Worm (Caenorhabditis elegans) whole organism, late embryonic: Measurements from ENCODE around the gene scl-21.

Experiments
- C08G9.2 ChIP-seq: sonication (generic microtip); optimal IDR thresholded peaks from 2 replicates; lab custom pipeline; 2016; ENCODE audit warnings: mild to moderate bottlenecking, missing genetic modification characterization, moderate library complexity, missing compliant biosample characterization
- F13H6.1 ChIP-seq: sonication (generic microtip); optimal IDR thresholded peaks from 2 replicates; lab custom pipeline; 2016; ENCODE audit warnings: missing genetic modification characterization, missing compliant biosample characterization
- T23F11.4 ChIP-seq: fragments of 200-800 bp; sonication (Bioruptor generic); optimal IDR thresholded peaks from 2 replicates; lab custom pipeline; 2018; ENCODE audit warnings: mild to moderate bottlenecking, missing genetic modification characterization, missing compliant biosample characterization
- ahr-1 ChIP-seq: sonication (generic microtip); optimal IDR thresholded peaks from 2 replicates; lab custom pipeline; 2016; ENCODE audit warnings: missing genetic modification characterization, missing compliant biosample characterization
- ama-1 ChIP-seq: fragments of 150-350 bp; optimal IDR thresholded peaks from 2 replicates; lab custom pipeline; 2014
- ceh-19 ChIP-seq: fragments of 200-800 bp; sonication (Bioruptor generic); optimal IDR thresholded peaks from 2 replicates; lab custom pipeline; 2018; ENCODE audit warnings: mild to moderate bottlenecking, missing genetic modification characterization, missing compliant biosample characterization
- ceh-2 ChIP-seq: sonication (generic microtip); optimal IDR thresholded peaks from 2 replicates; lab custom pipeline; 2016; ENCODE audit warnings: missing genotype, missing genetic modification characterization, missing compliant biosample characterization
- ceh-30 ChIP-seq: fragments of 150-350 bp; optimal IDR thresholded peaks from 2 replicates; lab custom pipeline; 2014; ENCODE audit warnings: missing biosample characterization, missing genetic modification characterization
- ceh-31 ChIP-seq: sonication (generic microtip); optimal IDR thresholded peaks from 2 replicates; lab custom pipeline; 2016; ENCODE audit warnings: missing genetic modification characterization, missing compliant biosample characterization
- ceh-45 ChIP-seq: fragments of 200-800 bp; sonication (Bioruptor generic); IDR thresholded peaks from 2 replicates; pipeline ENCODE4 v1.3.6; 2022; ENCODE audit warnings: missing genetic modification reagents, missing genetic modification characterization, missing compliant biosample characterization
- ceh-48 ChIP-seq: sonication (generic microtip); optimal IDR thresholded peaks from 2 replicates; lab custom pipeline; 2016; ENCODE audit warnings: missing genetic modification characterization, inconsistent platforms, missing compliant biosample characterization
- ceh-6 ChIP-seq: fragments of 200-800 bp; sonication (Bioruptor generic); optimal IDR thresholded peaks from 2 replicates; lab custom pipeline; 2018; ENCODE audit warnings: mild to moderate bottlenecking, missing genetic modification characterization, missing compliant biosample characterization
- dmd-4 ChIP-seq: sonication (generic microtip); optimal IDR thresholded peaks from 2 replicates; lab custom pipeline; 2016; ENCODE audit warnings: borderline replicate concordance, missing genetic modification characterization, missing compliant biosample characterization
- dve-1 ChIP-seq: sonication (generic microtip); optimal IDR thresholded peaks from 2 replicates; lab custom pipeline; 2017; ENCODE audit warnings: antibody characterized with exemption, mild to moderate bottlenecking, missing genetic modification characterization, missing compliant biosample characterization
- elt-2 ChIP-seq: sonication (generic microtip); optimal IDR thresholded peaks from 2 replicates; lab custom pipeline; 2016; ENCODE audit warnings: missing genetic modification reagents, missing genetic modification characterization, missing compliant biosample characterization
- elt-4 ChIP-seq: sonication (generic microtip); optimal IDR thresholded peaks from 2 replicates; lab custom pipeline; 2016; ENCODE audit warnings: missing genetic modification characterization, missing compliant biosample characterization
- eyg-1 ChIP-seq: sonication (generic microtip); optimal IDR thresholded peaks from 2 replicates; lab custom pipeline; 2016; ENCODE audit warnings: missing genotype, missing genetic modification characterization, missing compliant biosample characterization
- fax-1 ChIP-seq: sonication (generic microtip); optimal IDR thresholded peaks from 2 replicates; lab custom pipeline; 2016; ENCODE audit warnings: missing genotype, missing genetic modification characterization, missing compliant biosample characterization
- hlh-15 ChIP-seq: sonication (generic microtip); optimal IDR thresholded peaks from 2 replicates; lab custom pipeline; 2016; ENCODE audit warnings: missing genetic modification characterization, missing compliant biosample characterization
- hlh-6 ChIP-seq: sonication (generic microtip); optimal IDR thresholded peaks from 2 replicates; lab custom pipeline; 2016; ENCODE audit warnings: missing genotype, missing genetic modification characterization, missing compliant biosample characterization
- lim-6 ChIP-seq: sonication (generic microtip); optimal IDR thresholded peaks from 2 replicates; lab custom pipeline; 2016; ENCODE audit warnings: missing genetic modification characterization, missing compliant biosample characterization
- lin-11 ChIP-seq: fragments of 200-800 bp; sonication (Bioruptor generic); optimal IDR thresholded peaks from 2 replicates; lab custom pipeline; 2018; ENCODE audit warnings: mild to moderate bottlenecking, missing genetic modification characterization, missing compliant biosample characterization
- madf-2 ChIP-seq: sonication (generic microtip); optimal IDR thresholded peaks from 2 replicates; lab custom pipeline; 2017; ENCODE audit warnings: missing genetic modification characterization, missing compliant biosample characterization
- nfya-1 ChIP-seq: sonication (generic microtip); optimal IDR thresholded peaks from 2 replicates; lab custom pipeline; 2017; ENCODE audit warnings: missing genetic modification characterization, mild to moderate bottlenecking, missing compliant biosample characterization, antibody characterized with exemption, moderate library complexity
- nhr-232 ChIP-seq: sonication (generic microtip); optimal IDR thresholded peaks from 2 replicates; lab custom pipeline; 2016; ENCODE audit warnings: missing genetic modification characterization, missing compliant biosample characterization
- odd-2 ChIP-seq: sonication (generic microtip); optimal IDR thresholded peaks from 2 replicates; lab custom pipeline; 2017; ENCODE audit warnings: antibody characterized with exemption, mild to moderate bottlenecking, missing genetic modification characterization, missing compliant biosample characterization
- pag-3 ChIP-seq: sonication (generic microtip); optimal IDR thresholded peaks from 2 replicates; lab custom pipeline; 2016; ENCODE audit warnings: missing compliant biosample characterization, missing genetic modification characterization, borderline replicate concordance
- pat-9 ChIP-seq: fragments of 200-800 bp; sonication (Bioruptor generic); optimal IDR thresholded peaks from 2 replicates; lab custom pipeline; 2018; ENCODE audit warnings: mild to moderate bottlenecking, missing genetic modification characterization, moderate library complexity, missing compliant biosample characterization
- rnt-1 ChIP-seq: sonication (generic microtip); optimal IDR thresholded peaks from 2 replicates; lab custom pipeline; 2016; ENCODE audit warnings: missing genetic modification characterization, missing compliant biosample characterization
- sdc-2 ChIP-seq: sonication (generic microtip); optimal IDR thresholded peaks from 2 replicates; lab custom pipeline; 2016; ENCODE audit warnings: missing genotype, missing genetic modification characterization, missing compliant biosample characterization
- sox-4 ChIP-seq: sonication (generic microtip); optimal IDR thresholded peaks from 2 replicates; lab custom pipeline; 2017; ENCODE audit warnings: mild to moderate bottlenecking, missing genetic modification characterization, inconsistent platforms, missing compliant biosample characterization
- syd-9 ChIP-seq: sonication (generic microtip); optimal IDR thresholded peaks from 2 replicates; lab custom pipeline; 2016; ENCODE audit warnings: mild to moderate bottlenecking, missing genetic modification characterization, moderate library complexity, missing compliant biosample characterization
- tbx-7 ChIP-seq: sonication (generic microtip); optimal IDR thresholded peaks from 2 replicates; lab custom pipeline; 2016; ENCODE audit warnings: missing genotype, missing genetic modification characterization, missing compliant biosample characterization
- unc-42 ChIP-seq: sonication (generic microtip); optimal IDR thresholded peaks from 2 replicates; lab custom pipeline; 2016; ENCODE audit warnings: missing genotype, missing genetic modification characterization, missing compliant biosample characterization

scl-21 gene

ce11 chrV:19529168-19529567, 33.7 kb upstream of the scl-21 start (continued):
- TF ChIP-seq elt-4 (no peak), pag-3 (tag; lab: Kevin White, UChicago) (no peak), ceh-30 (tag; lab: Kevin White, UChicago) (peak; percentile 48), ceh-31 (peak; percentile 68), madf-2 (tag; lab: Kevin White, UChicago) (no peak), syd-9 (tag; lab: Kevin White, UChicago) (no peak), sox-4 (tag; lab: Kevin White, UChicago) (no peak), nhr-232 (no peak), C08G9.2 (no peak), lim-6 (tag; lab: Kevin White, UChicago) (no peak), T23F11.4 (GFP tag; lab: Kevin White, UChicago) (no peak), lin-11 (tag; lab: Kevin White, UChicago) (no peak), nfya-1 (tag; lab: Kevin White, UChicago) (peak; percentile 84), ceh-48 (no peak), ahr-1 (tag; lab: Kevin White, UChicago) (no peak), rnt-1 (peak; percentile 70)

ce11 chrV:19528535-19528934, 33.0 kb upstream of the scl-21 start:
- peak; percentile 61 for TF ChIP-seq dve-1 (tag; lab: Kevin White, UChicago)
- TF ChIP-seq, all 69 proteins: peak for 1; not testable (repeated sequence) for 68

ce11 chrV:19527565-19527964, 32.1 kb upstream of the scl-21 start:
- no peak for TF ChIP-seq fax-1 (tag; lab: Kevin White, UChicago)
- peak; percentile 71 for TF ChIP-seq elt-2 (tag; lab: Kevin White, UChicago)

ce11 chrV:19526197-19526596, 30.7 kb upstream of the scl-21 start:
- no peak for TF ChIP-seq elt-2 (tag; lab: Kevin White, UChicago)
- no peak for TF ChIP-seq C08G9.2
- no peak for TF ChIP-seq F13H6.1 (tag; lab: Kevin White, UChicago)
- no peak for TF ChIP-seq nfya-1 (tag; lab: Kevin White, UChicago)
- TF ChIP-seq hlh-6 (tag; lab: Kevin White, UChicago): no peak
- TF ChIP-seq ceh-2 (tag; lab: Kevin White, UChicago): no peak
- TF ChIP-seq ceh-45: no peak
- no peak for TF ChIP-seq unc-42
- no peak for TF ChIP-seq pat-9
- no peak for TF ChIP-seq rnt-1
- TF ChIP-seq tbx-7: no peak
- TF ChIP-seq dmd-4 (tag; lab: Kevin White, UChicago): no peak
- TF ChIP-seq odd-2 (tag; lab: Kevin White, UChicago): no peak
- no peak for TF ChIP-seq ama-1 (lab: Kevin White, UChicago)
- TF ChIP-seq ceh-19: no peak

- TF ChIP-seq sdc-2 (tag; lab: Kevin White, UChicago) (no peak), eyg-1 (no peak), unc-42 (peak; percentile 31), ceh-6 (GFP tag; lab: Kevin White, UChicago) (no peak), rnt-1 (no peak), C08G9.2 (no peak), hlh-15 (tag; lab: Kevin White, UChicago) (no peak)
Measured at ce11 chrV:19524569-19524968, 29.1 kb upstream of the scl-21 start.
